Worm (Caenorhabditis elegans) whole organism, L1 larva: ENCODE results near the gene R08C7.12.

ENCODE experiments used
- efl-3 ChIP-seq: fragments of 200-800 bp; sonication (Bioruptor generic); optimal IDR thresholded peaks from 2 replicates; lab custom pipeline; 2018; ENCODE audit warnings: mild to moderate bottlenecking, missing genetic modification characterization, missing compliant biosample characterization
- elt-2 ChIP-seq: sonication (generic microtip); optimal IDR thresholded peaks from 2 replicates; lab custom pipeline; 2016; ENCODE audit warnings: missing genetic modification characterization, mild to moderate bottlenecking, inconsistent platforms, missing compliant biosample characterization, missing genetic modification reagents
- elt-3 ChIP-seq, 6 experiments: fragments of 150-350 bp in 1 of 6; sonication (generic microtip); optimal IDR thresholded peaks; 2 replicates each; lab custom pipeline; 2017 to 2018; ENCODE audit warnings: missing biosample characterization in 6 of 6, missing genetic modification characterization in 6 of 6, inconsistent platforms in 1 of 6
- fos-1 ChIP-seq: fragments of 150-350 bp; optimal IDR thresholded peaks from 2 replicates; lab custom pipeline; 2014; ENCODE audit warnings: missing biosample characterization, missing genetic modification characterization
- jun-1 ChIP-seq: fragments of 150-350 bp; optimal IDR thresholded peaks from 2 replicates; lab custom pipeline; 2014; ENCODE audit warnings: missing biosample characterization, missing genetic modification reagents, missing genetic modification characterization
- lin-13 ChIP-seq: fragments of 150-350 bp; optimal IDR thresholded peaks from 2 replicates; lab custom pipeline; 2014; ENCODE audit warnings: missing biosample characterization, missing genetic modification reagents, missing genetic modification characterization
- lsy-2 ChIP-seq, 2 experiments: fragments of 150-350 bp; optimal IDR thresholded peaks; 2 replicates each; lab custom pipeline; 2014; ENCODE audit warnings: missing biosample characterization in 2 of 2, missing genetic modification characterization in 2 of 2
- nhr-11 ChIP-seq: fragments of 150-350 bp; optimal IDR thresholded peaks from 2 replicates; lab custom pipeline; 2014; ENCODE audit warnings: missing biosample characterization, missing genetic modification characterization
- nhr-12 ChIP-seq: sonication (generic microtip); optimal IDR thresholded peaks from 2 replicates; lab custom pipeline; 2017; ENCODE audit warnings: missing biosample characterization, missing genetic modification characterization
- nhr-28 ChIP-seq: fragments of 150-350 bp; optimal IDR thresholded peaks from 2 replicates; lab custom pipeline; 2014; ENCODE audit warnings: missing biosample characterization, missing genetic modification characterization
- tbx-2 ChIP-seq: sonication (generic microtip); optimal IDR thresholded peaks from 2 replicates; lab custom pipeline; 2016; ENCODE audit warnings: missing genetic modification characterization, missing compliant biosample characterization
- zag-1 ChIP-seq: fragments of 150-350 bp; optimal IDR thresholded peaks from 2 replicates; lab custom pipeline; 2014; ENCODE audit warnings: missing biosample characterization, missing genetic modification characterization

ce11 chrIV:4473767-4474166 lies 24.2 kb downstream of the R08C7.12 start:
- no peak for TF ChIP-seq efl-3 (GFP tag; lab: Kevin White, UChicago)
- TF ChIP-seq nhr-28 (tag; lab: Kevin White, UChicago) = no peak
- no peak for TF ChIP-seq tbx-2
- no peak for TF ChIP-seq zag-1
- TF ChIP-seq nhr-11 (tag; lab: Kevin White, UChicago) = no peak
- no peak for TF ChIP-seq elt-2 (tag; lab: Kevin White, UChicago)
- no peak for TF ChIP-seq jun-1 (tag; lab: Kevin White, UChicago)
- TF ChIP-seq lin-13 (GFP tag; lab: Kevin White, UChicago) = no peak
- TF ChIP-seq nhr-12 (tag; lab: Kevin White, UChicago) = no peak
- no peak for TF ChIP-seq fos-1 (tag; lab: Kevin White, UChicago)
- no peak for TF ChIP-seq lsy-2 (tag; optimal IDR thresholded peaks at IDR 0.05; lab: Kevin White, UChicago)
- no peak for TF ChIP-seq elt-3 (tag; optimal IDR thresholded peaks at IDR 0.05; lab: Kevin White, UChicago)
